Fruit fly (Drosophila melanogaster): Measurements from ENCODE around the gene r2d2.

Gene r2d2

dm6 chr2L:7811249-7812002 lies 11.5 kb downstream of the r2d2 start, which contains the start of gene LanB1:
Gene LanB1, plus strand, starts transcription at chr2L:7811438.
- TF ChIP-seq psq (optimal IDR thresholded peaks at IDR 0.05) (no peak), insv (optimal IDR thresholded peaks at IDR 0.05) (no peak), h (optimal IDR thresholded peaks at IDR 0.05) (no peak), Sin3A (optimal IDR thresholded peaks at IDR 0.05) (no peak), Myc (optimal IDR thresholded peaks at IDR 0.05) (no peak), ttk (optimal IDR thresholded peaks at IDR 0.05) (no peak)

DNA sequence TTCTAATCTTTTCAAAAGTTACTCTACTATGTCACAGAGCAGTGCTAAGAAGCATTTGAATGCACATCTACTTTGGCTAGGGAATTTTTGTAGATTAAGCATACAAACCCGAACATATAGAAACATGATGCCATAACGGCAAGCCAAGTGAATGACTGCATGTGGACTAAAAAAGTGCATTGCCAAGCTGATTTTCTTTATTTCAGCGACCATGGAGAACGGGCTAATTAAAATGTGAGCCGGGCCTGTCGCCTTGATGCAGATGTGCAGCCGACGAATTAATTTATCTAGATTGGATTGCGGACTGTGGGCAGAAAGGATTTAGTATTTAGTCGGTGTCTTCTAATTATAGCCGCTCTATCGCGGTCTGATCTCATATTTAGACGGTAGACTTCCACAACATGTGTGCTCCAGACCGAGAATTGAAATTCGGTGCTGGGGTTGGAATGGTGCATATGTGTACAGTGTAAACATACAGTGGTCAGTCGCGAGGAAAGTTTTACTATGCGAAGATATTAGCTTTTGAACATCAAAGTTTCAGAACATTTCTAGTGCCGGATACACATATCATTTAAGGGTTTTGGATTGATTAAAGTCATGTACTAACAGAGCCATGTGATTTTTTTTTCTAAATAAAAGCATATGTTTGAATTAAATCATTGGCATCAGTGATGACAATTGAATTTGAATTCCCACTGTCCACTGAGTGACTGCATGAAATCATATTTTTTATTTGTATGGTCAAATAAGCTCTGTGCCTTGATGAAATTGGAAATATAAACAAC lies 12.8 kb downstream of the r2d2 start:
- no peak for TF ChIP-seq ttk (optimal IDR thresholded peaks at IDR 0.05)
- no peak for TF ChIP-seq h (optimal IDR thresholded peaks at IDR 0.05)
- no peak for TF ChIP-seq psq (optimal IDR thresholded peaks at IDR 0.05)

- no peak for TF ChIP-seq insv (optimal IDR thresholded peaks at IDR 0.05)
- TF ChIP-seq h (optimal IDR thresholded peaks at IDR 0.05), result no peak
- no peak for TF ChIP-seq Sin3A (optimal IDR thresholded peaks at IDR 0.05)
- TF ChIP-seq ttk (optimal IDR thresholded peaks at IDR 0.05), result no peak
- no peak for TF ChIP-seq Myc (optimal IDR thresholded peaks at IDR 0.05)
- TF ChIP-seq psq (optimal IDR thresholded peaks at IDR 0.05), result no peak
Measured at dm6 chr2L:7813357-7813756, 13.4 kb downstream of the r2d2 start.

DNA sequence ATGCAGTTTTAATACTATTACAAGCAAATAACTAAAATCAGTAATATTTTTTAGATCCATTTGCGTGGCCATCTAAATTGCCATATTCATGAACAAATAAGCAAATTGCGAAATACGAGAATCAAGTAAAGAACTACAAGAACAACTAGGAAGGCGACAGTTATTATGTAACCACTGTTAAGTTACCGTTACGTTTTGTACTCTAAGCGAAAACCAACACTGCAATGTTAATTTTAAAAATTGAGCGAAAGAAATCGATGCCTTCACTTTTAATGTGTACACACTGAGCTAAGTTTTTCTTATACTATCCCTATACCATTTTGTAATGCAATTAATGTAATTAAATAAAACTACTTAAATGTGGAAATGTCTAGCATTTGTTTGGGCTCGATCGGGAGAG lies 20.5 kb downstream of the r2d2 start:
- TF ChIP-seq h (optimal IDR thresholded peaks at IDR 0.05) (no peak), Sin3A (optimal IDR thresholded peaks at IDR 0.05) (no peak), psq (optimal IDR thresholded peaks at IDR 0.05) (no peak), insv (optimal IDR thresholded peaks at IDR 0.05) (no peak), ttk (optimal IDR thresholded peaks at IDR 0.05) (no peak), Myc (optimal IDR thresholded peaks at IDR 0.05) (no peak)

dm6 chr2L:7820851-7821250 lies 20.9 kb downstream of the r2d2 start, which contains the start of gene CG7115:
Gene CG7115, plus strand, starts transcription at chr2L:7821151.
- TF ChIP-seq h (optimal IDR thresholded peaks at IDR 0.05) (no peak), Sin3A (optimal IDR thresholded peaks at IDR 0.05) (no peak), Myc (optimal IDR thresholded peaks at IDR 0.05) (no peak), psq (optimal IDR thresholded peaks at IDR 0.05) (no peak), insv (optimal IDR thresholded peaks at IDR 0.05) (no peak), ttk (optimal IDR thresholded peaks at IDR 0.05) (no peak)

dm6 chr2L:7821279-7821848 lies 21.4 kb downstream of the r2d2 start:
- TF ChIP-seq psq (optimal IDR thresholded peaks at IDR 0.05), result no peak

dm6 chr2L:7827045-7828004 lies 27.4 kb downstream of the r2d2 start, which contains the start of the genes Rack1 and mts:
Gene Rack1, minus strand, starts transcription at chr2L:7827315.
Gene mts, plus strand, starts transcription at chr2L:7827650.
- TF ChIP-seq Myc (optimal IDR thresholded peaks at IDR 0.05) (no peak), Sin3A (optimal IDR thresholded peaks at IDR 0.05) (no peak), insv (optimal IDR thresholded peaks at IDR 0.05) (no peak), ttk (optimal IDR thresholded peaks at IDR 0.05) (no peak), h (optimal IDR thresholded peaks at IDR 0.05) (no peak), psq (optimal IDR thresholded peaks at IDR 0.05) (no peak)

- TF ChIP-seq ttk (optimal IDR thresholded peaks at IDR 0.05) (no peak), psq (optimal IDR thresholded peaks at IDR 0.05) (no peak), Myc (optimal IDR thresholded peaks at IDR 0.05) (no peak), insv (optimal IDR thresholded peaks at IDR 0.05) (no peak)
Measured at dm6 chr2L:7828231-7828630, 28.3 kb downstream of the r2d2 start.

dm6 chr2L:7828901-7829300 lies 29.0 kb downstream of the r2d2 start:
- TF ChIP-seq ttk (optimal IDR thresholded peaks at IDR 0.05), result no peak
- TF ChIP-seq insv (optimal IDR thresholded peaks at IDR 0.05), result no peak
- TF ChIP-seq h (optimal IDR thresholded peaks at IDR 0.05), result no peak

DNA sequence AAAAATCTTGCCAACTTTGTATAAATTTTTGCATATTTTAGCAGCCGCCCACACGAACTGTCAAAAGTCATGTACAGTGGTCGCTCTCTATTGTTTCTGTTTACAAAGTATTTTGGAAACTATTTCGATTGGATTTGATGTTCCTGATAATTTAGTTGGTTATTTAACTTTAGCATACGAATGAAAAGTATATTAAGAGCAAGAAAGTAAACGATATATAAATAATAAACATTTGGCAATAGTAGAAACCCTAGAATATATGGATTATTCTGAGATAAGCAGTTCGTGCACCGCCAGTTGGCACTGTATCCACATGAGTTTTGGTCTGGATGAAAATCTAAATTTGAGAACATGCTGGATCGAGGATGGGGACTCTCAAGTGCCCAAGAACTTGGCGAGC lies 33.3 kb downstream of the r2d2 start:
- TF ChIP-seq ttk (optimal IDR thresholded peaks at IDR 0.05), result no peak
- no peak for TF ChIP-seq psq (optimal IDR thresholded peaks at IDR 0.05)
- TF ChIP-seq Sin3A (optimal IDR thresholded peaks at IDR 0.05), result no peak
- no peak for TF ChIP-seq insv (optimal IDR thresholded peaks at IDR 0.05)
- no peak for TF ChIP-seq Myc (optimal IDR thresholded peaks at IDR 0.05)
- TF ChIP-seq h (optimal IDR thresholded peaks at IDR 0.05), result no peak

- no peak for TF ChIP-seq h (optimal IDR thresholded peaks at IDR 0.05)
- no peak for TF ChIP-seq Myc (optimal IDR thresholded peaks at IDR 0.05)
- no peak for TF ChIP-seq Sin3A (optimal IDR thresholded peaks at IDR 0.05)
- no peak for TF ChIP-seq insv (optimal IDR thresholded peaks at IDR 0.05)
- TF ChIP-seq ttk (optimal IDR thresholded peaks at IDR 0.05), result no peak
- TF ChIP-seq psq (optimal IDR thresholded peaks at IDR 0.05), result no peak
Measured at dm6 chr2L:7833650-7834049, 33.7 kb downstream of the r2d2 start.
